Worm (Caenorhabditis elegans) whole organism, late embryonic: ENCODE measurements around the gene trpl-5.

Source experiments
- C08G9.2 ChIP-seq: sonication (generic microtip); optimal IDR thresholded peaks from 2 replicates; lab custom pipeline; 2016; ENCODE audit warnings: mild to moderate bottlenecking, missing genetic modification characterization, moderate library complexity, missing compliant biosample characterization
- C38D4.7 ChIP-seq: fragments of 200-800 bp; sonication (Bioruptor generic); optimal IDR thresholded peaks from 2 replicates; lab custom pipeline; 2018; ENCODE audit warnings: mild to moderate bottlenecking, missing genetic modification characterization, moderate library complexity, missing compliant biosample characterization
- F13H6.1 ChIP-seq: sonication (generic microtip); optimal IDR thresholded peaks from 2 replicates; lab custom pipeline; 2016; ENCODE audit warnings: missing genetic modification characterization, missing compliant biosample characterization
- K02D7.2 ChIP-seq: sonication (generic microtip); optimal IDR thresholded peaks from 2 replicates; lab custom pipeline; 2017; ENCODE audit warnings: mild to moderate bottlenecking, missing genetic modification characterization, missing compliant biosample characterization
- K09A11.1 ChIP-seq: sonication (generic microtip); optimal IDR thresholded peaks from 2 replicates; lab custom pipeline; 2017; ENCODE audit warnings: antibody characterized with exemption, mild to moderate bottlenecking, missing genetic modification characterization, missing compliant biosample characterization; ENCODE audit not compliant: insufficient read depth
- T23F11.4 ChIP-seq: fragments of 200-800 bp; sonication (Bioruptor generic); optimal IDR thresholded peaks from 2 replicates; lab custom pipeline; 2018; ENCODE audit warnings: mild to moderate bottlenecking, missing genetic modification characterization, missing compliant biosample characterization
- Y22D7AL.16 ChIP-seq: sonication (generic microtip); optimal IDR thresholded peaks from 2 replicates; lab custom pipeline; 2016; ENCODE audit warnings: missing genetic modification characterization, missing compliant biosample characterization
- ama-1 ChIP-seq: fragments of 150-350 bp; optimal IDR thresholded peaks from 2 replicates; lab custom pipeline; 2014
- ceh-14 ChIP-seq: sonication (generic microtip); optimal IDR thresholded peaks from 2 replicates; lab custom pipeline; 2016; ENCODE audit warnings: missing genotype, missing genetic modification characterization, missing compliant biosample characterization
- ceh-18 ChIP-seq: sonication (generic microtip); optimal IDR thresholded peaks from 2 replicates; lab custom pipeline; 2016; ENCODE audit warnings: missing genetic modification characterization, missing compliant biosample characterization
- ceh-19 ChIP-seq: fragments of 200-800 bp; sonication (Bioruptor generic); optimal IDR thresholded peaks from 2 replicates; lab custom pipeline; 2018; ENCODE audit warnings: mild to moderate bottlenecking, missing genetic modification characterization, missing compliant biosample characterization
- ceh-31 ChIP-seq: sonication (generic microtip); optimal IDR thresholded peaks from 2 replicates; lab custom pipeline; 2016; ENCODE audit warnings: missing genetic modification characterization, missing compliant biosample characterization
- ceh-34 ChIP-seq: sonication (generic microtip); optimal IDR thresholded peaks from 2 replicates; lab custom pipeline; 2016; ENCODE audit warnings: mild to moderate bottlenecking, missing genetic modification characterization, missing compliant biosample characterization
- ceh-48 ChIP-seq: sonication (generic microtip); optimal IDR thresholded peaks from 2 replicates; lab custom pipeline; 2016; ENCODE audit warnings: missing genetic modification characterization, inconsistent platforms, missing compliant biosample characterization
- che-1 ChIP-seq: sonication (generic microtip); optimal IDR thresholded peaks from 2 replicates; lab custom pipeline; 2016; ENCODE audit warnings: mild to moderate bottlenecking, missing genetic modification characterization, missing compliant biosample characterization
- dve-1 ChIP-seq: sonication (generic microtip); optimal IDR thresholded peaks from 2 replicates; lab custom pipeline; 2017; ENCODE audit warnings: antibody characterized with exemption, mild to moderate bottlenecking, missing genetic modification characterization, missing compliant biosample characterization
- elt-2 ChIP-seq: sonication (generic microtip); optimal IDR thresholded peaks from 2 replicates; lab custom pipeline; 2016; ENCODE audit warnings: missing genetic modification reagents, missing genetic modification characterization, missing compliant biosample characterization
- elt-4 ChIP-seq: sonication (generic microtip); optimal IDR thresholded peaks from 2 replicates; lab custom pipeline; 2016; ENCODE audit warnings: missing genetic modification characterization, missing compliant biosample characterization
- eyg-1 ChIP-seq: sonication (generic microtip); optimal IDR thresholded peaks from 2 replicates; lab custom pipeline; 2016; ENCODE audit warnings: missing genotype, missing genetic modification characterization, missing compliant biosample characterization
- fax-1 ChIP-seq: sonication (generic microtip); optimal IDR thresholded peaks from 2 replicates; lab custom pipeline; 2016; ENCODE audit warnings: missing genotype, missing genetic modification characterization, missing compliant biosample characterization
- fkh-10 ChIP-seq: fragments of 150-350 bp; optimal IDR thresholded peaks from 2 replicates; lab custom pipeline; 2014; ENCODE audit warnings: missing biosample characterization, missing genetic modification reagents, missing genetic modification characterization
- gmeb-2 ChIP-seq: sonication (generic microtip); optimal IDR thresholded peaks from 2 replicates; lab custom pipeline; 2016; ENCODE audit warnings: missing genetic modification characterization, inconsistent platforms, missing compliant biosample characterization
- hlh-30 ChIP-seq: sonication (generic microtip); optimal IDR thresholded peaks from 2 replicates; lab custom pipeline; 2017; ENCODE audit warnings: antibody characterized with exemption, missing genetic modification characterization, missing compliant biosample characterization; ENCODE audit not compliant: insufficient read depth
- hlh-6 ChIP-seq: sonication (generic microtip); optimal IDR thresholded peaks from 2 replicates; lab custom pipeline; 2016; ENCODE audit warnings: missing genotype, missing genetic modification characterization, missing compliant biosample characterization
- hlh-8 ChIP-seq: sonication (generic microtip); optimal IDR thresholded peaks from 2 replicates; lab custom pipeline; 2016; ENCODE audit warnings: missing genotype, missing genetic modification characterization, missing compliant biosample characterization
- lim-6 ChIP-seq: sonication (generic microtip); optimal IDR thresholded peaks from 2 replicates; lab custom pipeline; 2016; ENCODE audit warnings: missing genetic modification characterization, missing compliant biosample characterization
- madf-2 ChIP-seq: sonication (generic microtip); optimal IDR thresholded peaks from 2 replicates; lab custom pipeline; 2017; ENCODE audit warnings: missing genetic modification characterization, missing compliant biosample characterization
- mec-3 ChIP-seq: sonication (generic microtip); optimal IDR thresholded peaks from 2 replicates; lab custom pipeline; 2016; ENCODE audit warnings: borderline replicate concordance, missing genetic modification characterization, missing compliant biosample characterization
- nhr-11 ChIP-seq: fragments of 150-350 bp; optimal IDR thresholded peaks from 2 replicates; lab custom pipeline; 2014; ENCODE audit warnings: missing biosample characterization, missing genetic modification characterization
- nhr-232 ChIP-seq: sonication (generic microtip); optimal IDR thresholded peaks from 2 replicates; lab custom pipeline; 2016; ENCODE audit warnings: missing genetic modification characterization, missing compliant biosample characterization
- npax-4 ChIP-seq: sonication (generic microtip); optimal IDR thresholded peaks from 2 replicates; lab custom pipeline; 2016; ENCODE audit warnings: missing genetic modification characterization, missing compliant biosample characterization
- odd-2 ChIP-seq: sonication (generic microtip); optimal IDR thresholded peaks from 2 replicates; lab custom pipeline; 2017; ENCODE audit warnings: antibody characterized with exemption, mild to moderate bottlenecking, missing genetic modification characterization, missing compliant biosample characterization
- pax-1 ChIP-seq: fragments of 150-350 bp; optimal IDR thresholded peaks from 2 replicates; lab custom pipeline; 2014; ENCODE audit warnings: missing biosample characterization, missing genetic modification characterization
- pha-4 ChIP-seq: fragments of 150-350 bp; optimal IDR thresholded peaks from 2 replicates; lab custom pipeline; 2018; ENCODE audit warnings: missing biosample characterization, missing genetic modification reagents, missing genetic modification characterization
- pqm-1 ChIP-seq: sonication (generic microtip); optimal IDR thresholded peaks from 2 replicates; lab custom pipeline; 2016; ENCODE audit warnings: missing genetic modification characterization, missing compliant biosample characterization
- pros-1 ChIP-seq: fragments of 150-350 bp; optimal IDR thresholded peaks from 2 replicates; lab custom pipeline; 2014; ENCODE audit warnings: missing biosample characterization, missing genetic modification reagents, missing genetic modification characterization
- sox-2 ChIP-seq: fragments of 200-800 bp; sonication (Bioruptor generic); IDR thresholded peaks from 2 replicates; pipeline ENCODE4 v1.3.6; 2022; ENCODE audit warnings: missing genetic modification reagents, missing genetic modification characterization, missing compliant biosample characterization
- syd-9 ChIP-seq: sonication (generic microtip); optimal IDR thresholded peaks from 2 replicates; lab custom pipeline; 2016; ENCODE audit warnings: mild to moderate bottlenecking, missing genetic modification characterization, moderate library complexity, missing compliant biosample characterization
- tbx-2 ChIP-seq: sonication (generic microtip); optimal IDR thresholded peaks from 2 replicates; lab custom pipeline; 2016; ENCODE audit warnings: missing genetic modification characterization, missing compliant biosample characterization
- ttx-3 ChIP-seq: sonication (generic microtip); optimal IDR thresholded peaks from 2 replicates; lab custom pipeline; 2016; ENCODE audit warnings: missing genetic modification reagents, missing genetic modification characterization, missing compliant biosample characterization
- unc-42 ChIP-seq: sonication (generic microtip); optimal IDR thresholded peaks from 2 replicates; lab custom pipeline; 2016; ENCODE audit warnings: missing genotype, missing genetic modification characterization, missing compliant biosample characterization
- unc-86 ChIP-seq: sonication (generic microtip); optimal IDR thresholded peaks from 2 replicates; lab custom pipeline; 2016; ENCODE audit warnings: missing genetic modification characterization, missing compliant biosample characterization
- zip-5 ChIP-seq: sonication (generic microtip); optimal IDR thresholded peaks from 2 replicates; lab custom pipeline; 2016; ENCODE audit warnings: missing genetic modification characterization, missing compliant biosample characterization

Gene trpl-5

ce11 chrII:2083726-2084179 lies 6.7 kb downstream of the trpl-5 start, which contains the start of the genes T16A1.5 and fbxc-49:
T16A1.5 (minus strand) TSS chrII:2083826.
fbxc-49 (plus strand) TSS chrII:2084129.
- TF ChIP-seq nhr-232 (tag; lab: Kevin White, UChicago) (no peak), F13H6.1 (no peak), pqm-1 (tag; lab: Kevin White, UChicago) (no peak), lim-6 (tag; lab: Kevin White, UChicago) (no peak), eyg-1 (no peak), K02D7.2 (no peak), npax-4 (tag; lab: Kevin White, UChicago) (no peak), elt-2 (no peak), hlh-6 (tag; lab: Kevin White, UChicago) (no peak), C38D4.7 (GFP tag; lab: Kevin White, UChicago) (no peak), zip-5 (tag; lab: Kevin White, UChicago) (no peak), ceh-19 (GFP tag; lab: Kevin White, UChicago) (no peak), gmeb-2 (tag; lab: Kevin White, UChicago) (no peak), ceh-14 (tag; lab: Kevin White, UChicago) (no peak), hlh-8 (no peak), odd-2 (tag; lab: Kevin White, UChicago) (no peak)

DNA sequence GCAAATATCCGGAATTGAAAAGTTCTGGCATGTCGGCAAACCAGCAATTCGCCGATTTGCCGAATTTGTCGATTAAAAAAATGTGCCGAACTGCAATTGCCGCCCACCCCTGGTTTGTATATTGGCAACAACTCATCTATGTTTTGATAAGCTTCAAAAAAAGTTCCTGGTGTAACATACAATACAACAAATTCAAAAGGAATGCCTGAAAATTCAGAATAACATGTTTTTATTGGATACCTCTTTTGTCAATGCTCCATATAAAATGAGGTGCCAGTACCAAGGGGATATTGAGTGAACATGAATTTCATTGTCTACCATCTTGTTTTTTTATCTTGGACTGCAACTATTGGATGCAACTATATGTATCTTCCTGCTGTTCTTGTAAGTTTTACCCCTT lies 9.2 kb downstream of the trpl-5 start, which contains the start of gene T16A1.4:
Gene T16A1.4, plus strand, starts transcription at position 301 of the 400 bp plus-strand sequence.
- no peak for TF ChIP-seq eyg-1
- TF ChIP-seq ttx-3 (tag; lab: Kevin White, UChicago) = no peak
- TF ChIP-seq mec-3 (tag; lab: Kevin White, UChicago) = no peak
- no peak for TF ChIP-seq hlh-30 (tag; lab: Kevin White, UChicago)
- TF ChIP-seq che-1 (tag; lab: Kevin White, UChicago) = no peak
- TF ChIP-seq unc-42 = no peak
- TF ChIP-seq syd-9 = no peak
- no peak for TF ChIP-seq K02D7.2
- no peak for TF ChIP-seq ceh-19 (GFP tag; lab: Kevin White, UChicago)
- TF ChIP-seq elt-4 (tag; lab: Kevin White, UChicago) = no peak
- no peak for TF ChIP-seq unc-86 (tag; lab: Kevin White, UChicago)
- no peak for TF ChIP-seq pros-1
- TF ChIP-seq lim-6 (tag; lab: Kevin White, UChicago) = no peak
- TF ChIP-seq ceh-34 (tag; lab: Kevin White, UChicago) = no peak
- TF ChIP-seq pha-4 (tag; lab: Kevin White, UChicago) = no peak
- no peak for TF ChIP-seq T23F11.4
- TF ChIP-seq nhr-11 (tag; lab: Kevin White, UChicago) = no peak
- no peak for TF ChIP-seq hlh-6 (tag; lab: Kevin White, UChicago)

DNA sequence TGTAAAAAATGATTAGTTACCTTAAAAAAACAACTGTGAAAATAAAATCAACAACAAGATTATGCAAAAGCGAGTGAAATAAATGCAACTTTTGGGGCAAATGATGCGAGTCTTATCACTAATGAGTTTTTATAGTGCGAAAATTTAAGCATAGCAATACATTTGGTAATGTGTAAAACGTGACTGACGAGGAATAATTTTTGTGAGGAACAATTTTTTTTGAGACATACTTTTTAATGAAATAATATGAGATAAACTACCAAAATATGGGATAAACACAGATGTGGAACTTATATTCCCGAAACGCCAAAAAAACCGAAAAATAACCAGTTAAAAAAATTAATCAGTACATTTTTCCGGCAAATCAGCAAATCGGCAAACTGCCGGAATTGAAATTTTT lies 10.0 kb downstream of the trpl-5 start, which contains the start of gene F07E5.9:
Gene F07E5.9, minus strand, starts transcription at position 101 of the 400 bp plus-strand sequence.
- TF ChIP-seq npax-4 (tag; lab: Kevin White, UChicago) (no peak), ceh-18 (tag; lab: Kevin White, UChicago) (no peak), odd-2 (tag; lab: Kevin White, UChicago) (no peak), K09A11.1 (tag; lab: Kevin White, UChicago) (no peak), pros-1 (no peak), sox-2 (GFP tag; lab: Robert Waterston, UW) (no peak), ceh-19 (GFP tag; lab: Kevin White, UChicago) (no peak), pax-1 (tag; lab: Kevin White, UChicago) (no peak), elt-2 (no peak), ceh-14 (tag; lab: Kevin White, UChicago) (no peak)
- TF ChIP-seq, all 69 proteins: peak for 0

- TF ChIP-seq lim-6 (tag; lab: Kevin White, UChicago) = no peak
- TF ChIP-seq nhr-232 (tag; lab: Kevin White, UChicago) = no peak
- TF ChIP-seq syd-9 = no peak
- TF ChIP-seq ceh-19 (GFP tag; lab: Kevin White, UChicago) = no peak
- no peak for TF ChIP-seq C08G9.2 (tag; lab: Kevin White, UChicago)
- no peak for TF ChIP-seq unc-42
- no peak for TF ChIP-seq madf-2 (tag; lab: Kevin White, UChicago)
- no peak for TF ChIP-seq tbx-2 (tag; lab: Kevin White, UChicago)
- TF ChIP-seq odd-2 (tag; lab: Kevin White, UChicago) = no peak
- no peak for TF ChIP-seq ceh-48 (tag; lab: Kevin White, UChicago)
- no peak for TF ChIP-seq fkh-10
- no peak for TF ChIP-seq Y22D7AL.16 (tag; lab: Kevin White, UChicago)
- TF ChIP-seq ceh-14 (tag; lab: Kevin White, UChicago) = no peak
- TF ChIP-seq che-1 (tag; lab: Kevin White, UChicago) = no peak
- TF ChIP-seq dve-1 (tag; lab: Kevin White, UChicago) = no peak
- TF ChIP-seq ama-1 = no peak
- TF ChIP-seq fax-1 = no peak
- no peak for TF ChIP-seq npax-4 (tag; lab: Kevin White, UChicago)
- TF ChIP-seq ceh-31 (tag; lab: Kevin White, UChicago) = no peak
- TF ChIP-seq ceh-18 (tag; lab: Kevin White, UChicago) = no peak
Observed at ce11 chrII:2076467-2076866, 14.0 kb downstream of the trpl-5 start.
